Fruit fly (Drosophila melanogaster) whole organism, embryonic: Measurements from ENCODE around the gene CG31406.

ENCODE experiments used
- ATbp ChIP-seq: fragments of 200-800 bp; sonication (Bioruptor generic); optimal IDR thresholded peaks from 2 replicates; lab custom pipeline; 2017; ENCODE audit warnings: missing biosample characterization, mild to moderate bottlenecking, missing genetic modification characterization, missing genetic modification reagents
- CG10274 ChIP-seq: fragments of 200-800 bp; sonication (Bioruptor generic); optimal IDR thresholded peaks from 3 replicates; lab custom pipeline; 2017; ENCODE audit warnings: missing biosample characterization, mild to moderate bottlenecking, missing genetic modification characterization
- CG14441 ChIP-seq: fragments of 200-800 bp; sonication (Bioruptor generic); IDR thresholded peaks from 2 replicates; pipeline ENCODE4 v1.3.6; 2022; ENCODE audit warnings: missing biosample characterization, missing genetic modification characterization
- CG17359 ChIP-seq: fragments of 200-800 bp; sonication (Bioruptor generic); optimal IDR thresholded peaks from 3 replicates; lab custom pipeline; 2018; ENCODE audit warnings: missing biosample characterization, mild to moderate bottlenecking, missing genetic modification characterization, moderate library complexity
- CG17912 ChIP-seq: fragments of 200-800 bp; sonication (Bioruptor generic); optimal IDR thresholded peaks from 2 replicates; lab custom pipeline; 2018; ENCODE audit warnings: missing biosample characterization, mild to moderate bottlenecking, missing genetic modification characterization
- CG33557 ChIP-seq: fragments of 200-800 bp; sonication (Bioruptor generic); optimal IDR thresholded peaks from 2 replicates; lab custom pipeline; 2019; ENCODE audit warnings: missing biosample characterization, mild to moderate bottlenecking, missing genetic modification characterization, moderate library complexity
- CG5245 ChIP-seq: fragments of 200-800 bp; sonication (Bioruptor generic); optimal IDR thresholded peaks from 3 replicates; lab custom pipeline; 2016; ENCODE audit warnings: missing biosample characterization, missing genetic modification characterization
- CG6272 ChIP-seq: fragments of 200-800 bp; sonication (Bioruptor generic); IDR thresholded peaks from 2 replicates; pipeline ENCODE4 v1.3.6; 2022; ENCODE audit warnings: missing biosample characterization, missing genetic modification characterization
- CG9932 ChIP-seq: fragments of 200-800 bp; sonication (Bioruptor generic); IDR thresholded peaks from 2 replicates; pipeline ENCODE4 v1.3.6; 2022; ENCODE audit warnings: missing biosample characterization, missing genetic modification characterization
- Chrac-16 ChIP-seq: fragments of 200-800 bp; sonication (Bioruptor generic); optimal IDR thresholded peaks from 3 replicates; lab custom pipeline; 2016; ENCODE audit warnings: missing biosample characterization, missing genetic modification characterization
- CoRest ChIP-seq: fragments of 200-800 bp; sonication (Bioruptor generic); optimal IDR thresholded peaks from 3 replicates; lab custom pipeline; 2018; ENCODE audit warnings: missing biosample characterization, mild to moderate bottlenecking, missing genetic modification characterization, moderate library complexity
- Dek ChIP-seq: fragments of 200-800 bp; sonication (Bioruptor generic); optimal IDR thresholded peaks from 3 replicates; lab custom pipeline; 2019; ENCODE audit warnings: missing biosample characterization, mild to moderate bottlenecking, missing genetic modification characterization, moderate library complexity
- Elba2 ChIP-seq: fragments of 200-800 bp; sonication (Bioruptor generic); optimal IDR thresholded peaks from 3 replicates; lab custom pipeline; 2016; ENCODE audit warnings: missing biosample characterization, missing genetic modification characterization
- HLHmδ ChIP-seq: fragments of 200-800 bp; sonication (Bioruptor generic); optimal IDR thresholded peaks from 2 replicates; lab custom pipeline; 2018; ENCODE audit warnings: missing biosample characterization, mild to moderate bottlenecking, missing genetic modification characterization, moderate library complexity
- Hmr ChIP-seq: fragments of 200-800 bp; sonication (Bioruptor generic); optimal IDR thresholded peaks from 3 replicates; lab custom pipeline; 2017; ENCODE audit warnings: mild to moderate bottlenecking, missing biosample characterization, missing genetic modification reagents, missing genetic modification characterization
- Hsf ChIP-seq: fragments of 200-800 bp; sonication (Bioruptor generic); optimal IDR thresholded peaks from 3 replicates; lab custom pipeline; 2016; ENCODE audit warnings: missing biosample characterization, missing genetic modification characterization
- Kr ChIP-seq: fragments of 200-800 bp; sonication (Bioruptor generic); optimal IDR thresholded peaks from 2 replicates; lab custom pipeline; 2017; ENCODE audit warnings: missing biosample characterization, mild to moderate bottlenecking, missing genetic modification characterization
- Mrtf ChIP-seq: fragments of 200-800 bp; sonication (Bioruptor generic); IDR thresholded peaks from 3 replicates; pipeline ENCODE4 v1.3.6; 2022; ENCODE audit warnings: missing biosample characterization, missing genetic modification characterization
- NFAT ChIP-seq: fragments of 200-800 bp; sonication (Bioruptor generic); IDR thresholded peaks from 2 replicates; pipeline ENCODE4 v1.3.6; 2022; ENCODE audit warnings: missing biosample characterization, missing genetic modification characterization
- Ravus ChIP-seq: fragments of 200-800 bp; sonication (Bioruptor generic); IDR thresholded peaks from 2 replicates; pipeline ENCODE4 v1.3.6; 2022; ENCODE audit warnings: missing biosample characterization, missing genetic modification characterization
- Rfx ChIP-seq: fragments of 200-800 bp; sonication (Bioruptor generic); IDR thresholded peaks from 2 replicates; pipeline ENCODE4 v1.3.6; 2022; ENCODE audit warnings: missing biosample characterization, missing genetic modification characterization
- Sox102F ChIP-seq: fragments of 200-800 bp; sonication (Bioruptor generic); optimal IDR thresholded peaks from 2 replicates; lab custom pipeline; 2018; ENCODE audit warnings: missing biosample characterization, mild to moderate bottlenecking, missing genetic modification characterization, moderate library complexity
- Spps ChIP-seq: fragments of 200-800 bp; sonication (Bioruptor generic); optimal IDR thresholded peaks from 2 replicates; lab custom pipeline; 2018; ENCODE audit warnings: missing biosample characterization, mild to moderate bottlenecking, missing genetic modification characterization
- Stat92E ChIP-seq, 3 experiments: fragments of >200 bp in 2 of 3; fragments of 200-800 bp in 1 of 3; sonication (Bioruptor generic) in 1 of 3; optimal IDR thresholded peaks; 2 replicates each; lab custom pipeline; 2017 to 2019; ENCODE audit warnings: missing biosample characterization in 3 of 3, missing genetic modification characterization in 3 of 3, mild to moderate bottlenecking in 1 of 3, moderate library complexity in 1 of 3
- YL-1 ChIP-seq: fragments of 200-800 bp; sonication (Bioruptor generic); optimal IDR thresholded peaks from 3 replicates; lab custom pipeline; 2017; ENCODE audit warnings: missing biosample characterization, mild to moderate bottlenecking, missing genetic modification characterization
- abd-A ChIP-seq: fragments of 200-800 bp; sonication (Bioruptor generic); optimal IDR thresholded peaks from 3 replicates; lab custom pipeline; 2019; ENCODE audit warnings: missing biosample characterization, mild to moderate bottlenecking, missing genetic modification characterization, moderate library complexity
- chif ChIP-seq, 2 experiments: fragments of 200-800 bp; sonication (Bioruptor generic); optimal IDR thresholded peaks; 3 replicates each; lab custom pipeline; 2016; ENCODE audit warnings: missing biosample characterization in 2 of 2, missing genetic modification characterization in 2 of 2
- corto ChIP-seq: fragments of 200-800 bp; sonication (Bioruptor generic); optimal IDR thresholded peaks from 2 replicates; lab custom pipeline; 2016; ENCODE audit warnings: missing biosample characterization, mild to moderate bottlenecking, missing genetic modification characterization, moderate library complexity
- ems ChIP-seq: fragments of 200-800 bp; sonication (Bioruptor generic); optimal IDR thresholded peaks from 3 replicates; lab custom pipeline; 2016; ENCODE audit warnings: missing biosample characterization, missing genetic modification characterization
- en ChIP-seq: fragments of 200-800 bp; sonication (Bioruptor generic); optimal IDR thresholded peaks from 2 replicates; lab custom pipeline; 2016; ENCODE audit warnings: missing biosample characterization, missing genetic modification characterization
- gsb ChIP-seq: fragments of 200-800 bp; sonication (Bioruptor generic); IDR thresholded peaks from 2 replicates; pipeline ENCODE4 v1.3.6; 2022; ENCODE audit warnings: missing biosample characterization, missing genetic modification characterization
- gsb-n ChIP-seq: fragments of 200-800 bp; sonication (Bioruptor generic); optimal IDR thresholded peaks from 3 replicates; lab custom pipeline; 2018; ENCODE audit warnings: missing biosample characterization, mild to moderate bottlenecking, missing genetic modification characterization
- lov ChIP-seq, 2 experiments: fragments of 200-800 bp in 1 of 2; fragments of >200 bp in 1 of 2; sonication (Bioruptor generic) in 1 of 2; IDR thresholded peaks in 1 of 2; optimal IDR thresholded peaks in 1 of 2; 2 replicates in 1 of 2; 3 replicates in 1 of 2; pipeline versions ENCODE4 v1.3.6 to Lab custom; 2017 to 2022; ENCODE audit warnings: missing biosample characterization in 1 of 2, missing genetic modification characterization in 1 of 2
- mam ChIP-seq: fragments of 200-800 bp; sonication (Bioruptor generic); optimal IDR thresholded peaks from 3 replicates; lab custom pipeline; 2016; ENCODE audit warnings: missing biosample characterization, missing genetic modification characterization
- mirr ChIP-seq: fragments of 200-800 bp; sonication (Bioruptor generic); optimal IDR thresholded peaks from 3 replicates; lab custom pipeline; 2018; ENCODE audit warnings: missing biosample characterization, mild to moderate bottlenecking, missing genetic modification characterization
- onecut ChIP-seq: fragments of 200-800 bp; sonication (Bioruptor generic); IDR thresholded peaks from 2 replicates; pipeline ENCODE4 v1.3.6; 2022; ENCODE audit warnings: missing biosample characterization, missing genetic modification characterization
- otp ChIP-seq: fragments of 200-800 bp; sonication (Bioruptor generic); IDR thresholded peaks from 3 replicates; pipeline ENCODE4, ENCODE4 v1.3.6; 2022; ENCODE audit warnings: missing biosample characterization, missing genetic modification characterization
- salm ChIP-seq: fragments of 200-800 bp; sonication (Bioruptor generic); optimal IDR thresholded peaks from 2 replicates; lab custom pipeline; 2018; ENCODE audit warnings: missing biosample characterization, mild to moderate bottlenecking, missing genetic modification characterization
- sens ChIP-seq: fragments of 200-800 bp; sonication (Bioruptor generic); peaks from one replicate; lab custom pipeline; 2016; ENCODE audit warnings: missing biosample characterization, missing genetic modification characterization
- ssp ChIP-seq: fragments of 200-800 bp; sonication (Bioruptor generic); IDR thresholded peaks from 2 replicates; pipeline ENCODE4 v1.3.6; 2022; ENCODE audit warnings: missing biosample characterization, missing genetic modification characterization
- zfh2 ChIP-seq: fragments of 200-800 bp; sonication (Bioruptor generic); optimal IDR thresholded peaks from 2 replicates; lab custom pipeline; 2016; ENCODE audit warnings: missing biosample characterization, missing genetic modification characterization

The CG31406 gene

dm6 chr3R:10350741-10351629 lies 2.4 kb downstream of the CG31406 start (continued):
- TF ChIP-seq YL-1 (GFP tag; lab: Kevin White, UChicago) (peak; percentile 35), en (no peak), zfh2 (peak; percentile 78), Sox102F (peak; percentile 77), Hmr (peak; percentile 91), Elba2 (GFP tag; lab: Kevin White, UChicago) (no peak), Spps (tag; lab: Kevin White, UChicago) (peak; percentile 9), Chrac-16 (GFP tag; lab: Kevin White, UChicago) (peak; percentile 73), CG9932 (GFP tag; lab: Robert Waterston, UW) (no peak), Hsf (GFP tag; lab: Kevin White, UChicago) (peak; percentile 86), Rfx (GFP tag; lab: Robert Waterston, UW) (no peak), CG6272 (GFP tag; lab: Robert Waterston, UW) (peak; percentile 37; the same call in 1 of the 2 replicates), CG14441 (no peak), chif (GFP tag; optimal IDR thresholded peaks at IDR 0.05; lab: Kevin White, UChicago) (peak; percentile 12 to 49), Dek (peak; percentile 87), ems (GFP tag; lab: Kevin White, UChicago) (peak; percentile 76), Stat92E (GFP tag; optimal IDR thresholded peaks at IDR 0.05; lab: Kevin White, UChicago) (no peak), otp (GFP tag; lab: Robert Waterston, UW) (no peak), ssp (GFP tag; lab: Robert Waterston, UW) (no peak), gsb-n (peak; percentile 34), CG10274 (peak; percentile 51), mam (GFP tag; lab: Kevin White, UChicago) (peak; percentile 82), Ravus (GFP tag; lab: Robert Waterston, UW) (no peak), lov (optimal IDR thresholded peaks at IDR 0.05; lab: Kevin White, UChicago) (no peak), lov (GFP tag; IDR thresholded peaks at IDR 0.05; lab: Robert Waterston, UW) (no peak), onecut (peak; percentile 56; the same call in 1 of the 2 replicates), Kr (GFP tag; lab: Kevin White, UChicago) (no peak), Mrtf (GFP tag; lab: Robert Waterston, UW) (no peak), ATbp (GFP tag; lab: Kevin White, UChicago) (peak; percentile 82), CG5245 (GFP tag; lab: Kevin White, UChicago) (peak; percentile 36), CoRest (tag; lab: Kevin White, UChicago) (peak; percentile 91), HLHmδ (GFP tag; lab: Kevin White, UChicago) (peak; percentile 93), NFAT (GFP tag; lab: Robert Waterston, UW) (no peak), CG17912 (peak; percentile 62), abd-A (tag; lab: Kevin White, UChicago) (peak; percentile 91), gsb (no peak), salm (peak; percentile 32), CG17359 (peak; percentile 76), corto (GFP tag; lab: Kevin White, UChicago) (peak; percentile 65), mirr (peak; percentile 87), CG33557 (GFP tag; lab: Kevin White, UChicago) (peak; percentile 61), sens (GFP tag; lab: Kevin White, UChicago) (peak; percentile 88)
